Worm (Caenorhabditis elegans) whole organism, L3 larva: ENCODE measurements around the gene F26F4.2.
A peak's percentile ranks its signal among the peaks of the same experiment; 100 is the strongest.

Experiments
- R02D3.7 ChIP-seq: fragments of 150-350 bp; optimal IDR thresholded peaks from 2 replicates; lab custom pipeline; 2014; ENCODE audit warnings: missing biosample characterization, missing genetic modification characterization
- ZK546.5 ChIP-seq: sonication (generic microtip); optimal IDR thresholded peaks from 2 replicates; lab custom pipeline; 2017; ENCODE audit warnings: missing biosample characterization, missing genetic modification characterization
- aly-2 ChIP-seq: fragments of 150-350 bp; optimal IDR thresholded peaks from 2 replicates; lab custom pipeline; 2014; ENCODE audit warnings: missing biosample characterization, missing genetic modification characterization
- ama-1 ChIP-seq: fragments of 150-350 bp; optimal IDR thresholded peaks from 2 replicates; lab custom pipeline; 2018
- ceh-16 ChIP-seq: sonication (generic microtip); optimal IDR thresholded peaks from 2 replicates; lab custom pipeline; 2017; ENCODE audit warnings: missing biosample characterization, missing genetic modification characterization
- ceh-28 ChIP-seq: fragments of 150-350 bp; optimal IDR thresholded peaks from 2 replicates; lab custom pipeline; 2014; ENCODE audit warnings: missing biosample characterization, missing genetic modification reagents, missing genetic modification characterization
- ceh-82 ChIP-seq: fragments of 150-350 bp; optimal IDR thresholded peaks from 2 replicates; lab custom pipeline; 2014; ENCODE audit warnings: missing biosample characterization, missing genetic modification characterization
- daf-12 ChIP-seq: fragments of 150-350 bp; optimal IDR thresholded peaks from 2 replicates; lab custom pipeline; 2014; ENCODE audit warnings: missing biosample characterization, missing genetic modification reagents, missing genetic modification characterization
- egl-5 ChIP-seq: fragments of 150-350 bp; optimal IDR thresholded peaks from 2 replicates; lab custom pipeline; 2017; ENCODE audit warnings: missing biosample characterization, missing genetic modification reagents, missing genetic modification characterization, inconsistent platforms
- elt-1 ChIP-seq: fragments of 150-350 bp; optimal IDR thresholded peaks from 2 replicates; lab custom pipeline; 2014; ENCODE audit warnings: missing biosample characterization, missing genetic modification characterization
- elt-2 ChIP-seq: sonication (generic microtip); optimal IDR thresholded peaks from 2 replicates; lab custom pipeline; 2016; ENCODE audit warnings: missing genetic modification reagents, mild to moderate bottlenecking, missing genetic modification characterization, missing compliant biosample characterization
- elt-3 ChIP-seq, 3 experiments: fragments of 150-350 bp in 1 of 3; sonication (generic microtip) in 2 of 3; optimal IDR thresholded peaks; 2 replicates in 2 of 3; 4 replicates in 1 of 3; lab custom pipeline; 2014 to 2017; ENCODE audit warnings: missing biosample characterization in 3 of 3, missing genetic modification characterization in 3 of 3
- fkh-10 ChIP-seq: sonication (generic microtip); optimal IDR thresholded peaks from 2 replicates; lab custom pipeline; 2017; ENCODE audit warnings: missing biosample characterization, missing genetic modification reagents, missing genetic modification characterization
- fos-1 ChIP-seq: fragments of 150-350 bp; optimal IDR thresholded peaks from 2 replicates; lab custom pipeline; 2014; ENCODE audit warnings: missing biosample characterization, missing genetic modification characterization
- hmg-11 ChIP-seq: sonication (generic microtip); optimal IDR thresholded peaks from 2 replicates; lab custom pipeline; 2016; ENCODE audit warnings: missing genetic modification characterization, missing compliant biosample characterization
- jun-1 ChIP-seq: fragments of 150-350 bp; optimal IDR thresholded peaks from 2 replicates; lab custom pipeline; 2014; ENCODE audit warnings: missing biosample characterization, missing genetic modification reagents, missing genetic modification characterization
- lin-15B ChIP-seq: fragments of 150-350 bp; optimal IDR thresholded peaks from 2 replicates; lab custom pipeline; 2014; ENCODE audit warnings: missing biosample characterization, missing genetic modification characterization
- lin-39 ChIP-seq: fragments of 150-350 bp; optimal IDR thresholded peaks from 2 replicates; lab custom pipeline; 2018; ENCODE audit warnings: missing biosample characterization, missing genetic modification reagents, missing genetic modification characterization
- lsy-12 ChIP-seq: sonication (generic microtip); optimal IDR thresholded peaks from 2 replicates; lab custom pipeline; 2016; ENCODE audit warnings: mild to moderate bottlenecking, missing genetic modification characterization, missing compliant biosample characterization
- mdl-1 ChIP-seq: fragments of 150-350 bp; optimal IDR thresholded peaks from 2 replicates; lab custom pipeline; 2014; ENCODE audit warnings: missing biosample characterization, missing genetic modification characterization
- mml-1 ChIP-seq: fragments of 150-350 bp; sonication (generic microtip); optimal IDR thresholded peaks from 3 replicates; lab custom pipeline; 2014; ENCODE audit warnings: missing biosample characterization, missing genetic modification characterization
- nfya-1 ChIP-seq: sonication (generic microtip); optimal IDR thresholded peaks from 2 replicates; lab custom pipeline; 2017; ENCODE audit warnings: missing genetic modification characterization, mild to moderate bottlenecking, missing compliant biosample characterization, antibody characterized with exemption, moderate library complexity; ENCODE audit not compliant: insufficient read depth
- nhr-12 ChIP-seq: fragments of 150-350 bp; optimal IDR thresholded peaks from 2 replicates; lab custom pipeline; 2014; ENCODE audit warnings: missing biosample characterization, missing genetic modification characterization
- nhr-23 ChIP-seq: fragments of 150-350 bp; optimal IDR thresholded peaks from 2 replicates; lab custom pipeline; 2014; ENCODE audit warnings: missing biosample characterization, missing genetic modification reagents, missing genetic modification characterization
- nhr-25 ChIP-seq: sonication (generic microtip); optimal IDR thresholded peaks from 2 replicates; lab custom pipeline; 2017; ENCODE audit warnings: missing biosample characterization, missing genetic modification characterization
- nhr-43 ChIP-seq: sonication (generic microtip); optimal IDR thresholded peaks from 2 replicates; lab custom pipeline; 2016; ENCODE audit warnings: mild to moderate bottlenecking, missing genetic modification characterization, missing compliant biosample characterization; ENCODE audit not compliant: poor library complexity, severe bottlenecking
- nhr-76 ChIP-seq: fragments of 150-350 bp; sonication (generic microtip); optimal IDR thresholded peaks from 5 replicates; lab custom pipeline; 2014; ENCODE audit warnings: missing biosample characterization, missing genetic modification characterization
- nhr-77 ChIP-seq: fragments of 150-350 bp; optimal IDR thresholded peaks from 2 replicates; lab custom pipeline; 2014; ENCODE audit warnings: missing biosample characterization, missing genetic modification characterization
- pha-4 ChIP-seq: fragments of 150-350 bp; optimal IDR thresholded peaks from 2 replicates; lab custom pipeline; 2014; ENCODE audit warnings: missing biosample characterization, missing genetic modification reagents, missing genetic modification characterization
- pqm-1 ChIP-seq: fragments of 150-350 bp; optimal IDR thresholded peaks from 2 replicates; lab custom pipeline; 2017; ENCODE audit warnings: missing biosample characterization, missing genetic modification characterization, inconsistent platforms
- sea-2 ChIP-seq: fragments of 150-350 bp; sonication (generic microtip); optimal IDR thresholded peaks from 4 replicates; lab custom pipeline; 2014; ENCODE audit warnings: missing biosample characterization, missing genetic modification reagents, missing genetic modification characterization
- snpc-4 ChIP-seq: fragments of 150-350 bp; optimal IDR thresholded peaks from 2 replicates; lab custom pipeline; 2014; ENCODE audit warnings: missing biosample characterization, missing genetic modification characterization
- tbx-2 ChIP-seq: sonication (generic microtip); optimal IDR thresholded peaks from 2 replicates; lab custom pipeline; 2016; ENCODE audit warnings: mild to moderate bottlenecking, missing genetic modification characterization, missing compliant biosample characterization
- unc-39 ChIP-seq: sonication (generic microtip); optimal IDR thresholded peaks from 4 replicates; lab custom pipeline; 2017; ENCODE audit warnings: missing biosample characterization, missing genetic modification characterization
- ztf-11 ChIP-seq: fragments of 150-350 bp; optimal IDR thresholded peaks from 2 replicates; lab custom pipeline; 2014; ENCODE audit warnings: missing biosample characterization, missing genetic modification characterization
- ztf-4 ChIP-seq: fragments of 150-350 bp; optimal IDR thresholded peaks from 2 replicates; lab custom pipeline; 2014; ENCODE audit warnings: missing biosample characterization, missing genetic modification characterization

Gene F26F4.2

ce11 chrIII:4906365-4906764, 4.7 kb upstream of the F26F4.2 start:
- peak; percentile 2 for TF ChIP-seq pqm-1 (tag; lab: Kevin White, UChicago)
- peak; percentile 64 for TF ChIP-seq elt-2 (tag; lab: Kevin White, UChicago)
- TF ChIP-seq jun-1 (tag; lab: Kevin White, UChicago): peak; percentile 44
- no peak for TF ChIP-seq hmg-11
- TF ChIP-seq nhr-23 (tag; lab: Kevin White, UChicago): no peak
- no peak for TF ChIP-seq egl-5
- TF ChIP-seq daf-12 (tag; lab: Kevin White, UChicago): no peak
- TF ChIP-seq ZK546.5 (tag; lab: Kevin White, UChicago): no peak
- TF ChIP-seq elt-3 (tag; optimal IDR thresholded peaks at IDR 0.05; lab: Kevin White, UChicago): peak in 1 of 3 experiments; percentile 40
- no peak for TF ChIP-seq nhr-76
- TF ChIP-seq pha-4 (tag; lab: Kevin White, UChicago): peak; percentile 24
- TF ChIP-seq snpc-4: peak; percentile 26
- no peak for TF ChIP-seq nhr-25 (tag; lab: Kevin White, UChicago)
- TF ChIP-seq mdl-1: no peak
- no peak for TF ChIP-seq nhr-43
- TF ChIP-seq unc-39 (tag; lab: Kevin White, UChicago): no peak

ce11 chrIII:4906896-4907295, 4.2 kb upstream of the F26F4.2 start, which contains the start of gene rom-1:
rom-1 (plus strand) TSS chrIII:4907196.
- TF ChIP-seq nhr-23 (tag; lab: Kevin White, UChicago): no peak
- no peak for TF ChIP-seq ztf-4 (tag; lab: Kevin White, UChicago)
- no peak for TF ChIP-seq mdl-1
- no peak for TF ChIP-seq pha-4 (tag; lab: Kevin White, UChicago)
- no peak for TF ChIP-seq nfya-1 (tag; lab: Kevin White, UChicago)
- no peak for TF ChIP-seq ama-1 (lab: Kevin White, UChicago)
- no peak for TF ChIP-seq elt-2 (tag; lab: Kevin White, UChicago)
- TF ChIP-seq nhr-12 (tag; lab: Kevin White, UChicago): no peak

ce11 chrIII:4909938-4910337, 1.1 kb upstream of the F26F4.2 start, which contains the start of gene F26F4.12:
F26F4.12 (minus strand) TSS chrIII:4910038.
- TF ChIP-seq egl-5: no peak
- TF ChIP-seq, all 47 proteins: peak for 0

- TF ChIP-seq jun-1 (tag; lab: Kevin White, UChicago): peak; percentile 22
- peak; percentile 80 for TF ChIP-seq lin-15B (tag; lab: Kevin White, UChicago)
- no peak for TF ChIP-seq R02D3.7 (tag; lab: Kevin White, UChicago)
- TF ChIP-seq nhr-12 (tag; lab: Kevin White, UChicago): no peak
- peak; percentile 33 for TF ChIP-seq hmg-11
- TF ChIP-seq ZK546.5 (tag; lab: Kevin White, UChicago): no peak
- no peak for TF ChIP-seq daf-12 (tag; lab: Kevin White, UChicago)
- TF ChIP-seq ceh-82 (tag; lab: Kevin White, UChicago): no peak
- TF ChIP-seq elt-1 (tag; lab: Kevin White, UChicago): no peak
- TF ChIP-seq snpc-4: peak; percentile 53
- no peak for TF ChIP-seq egl-5
- TF ChIP-seq nfya-1 (tag; lab: Kevin White, UChicago): peak; percentile 65
- TF ChIP-seq pha-4 (tag; lab: Kevin White, UChicago): peak; percentile 71
- peak; percentile 48 for TF ChIP-seq nhr-23 (tag; lab: Kevin White, UChicago)
- TF ChIP-seq mdl-1: no peak
- peak; percentile 90 for TF ChIP-seq nhr-43
- TF ChIP-seq elt-2 (tag; lab: Kevin White, UChicago): peak; percentile 6
- no peak for TF ChIP-seq ztf-11
- TF ChIP-seq mml-1 (tag; lab: Kevin White, UChicago): no peak
- peak; percentile 43 for TF ChIP-seq pqm-1 (tag; lab: Kevin White, UChicago)
Measured at ce11 chrIII:4912317-4912716, 1.3 kb downstream of the F26F4.2 start, which contains the start of the genes F26F4.9 and cee-1. F26F4.9 (minus strand) TSS chrIII:4912521. cee-1 (plus strand) TSS chrIII:4912699.

ce11 chrIII:4913736-4914135, 2.7 kb downstream of the F26F4.2 start:
- TF ChIP-seq tbx-2 (no peak), snpc-4 (no peak), nhr-25 (tag; lab: Kevin White, UChicago) (no peak), fos-1 (no peak), elt-1 (tag; lab: Kevin White, UChicago) (no peak), fkh-10 (no peak), ceh-28 (tag; lab: Kevin White, UChicago) (no peak)
- TF ChIP-seq, all 47 proteins: peak for 0

- TF ChIP-seq ceh-82 (tag; lab: Kevin White, UChicago) (no peak), fkh-10 (no peak), nhr-77 (tag; lab: Kevin White, UChicago) (no peak), egl-5 (no peak), ceh-16 (tag; lab: Kevin White, UChicago) (no peak), snpc-4 (no peak), unc-39 (tag; lab: Kevin White, UChicago) (no peak), mml-1 (tag; lab: Kevin White, UChicago) (no peak), fos-1 (no peak), lin-39 (tag; lab: Kevin White, UChicago) (no peak), aly-2 (tag; lab: Kevin White, UChicago) (no peak), lsy-12 (tag; lab: Kevin White, UChicago) (no peak), ama-1 (lab: Kevin White, UChicago) (no peak), elt-3 (tag; optimal IDR thresholded peaks at IDR 0.05; lab: Kevin White, UChicago) (no peak), ZK546.5 (tag; lab: Kevin White, UChicago) (no peak), sea-2 (GFP tag; lab: Kevin White, UChicago) (no peak)
- TF ChIP-seq, all 47 proteins: peak for 0
Measured at ce11 chrIII:4917077-4917476, 6.0 kb downstream of the F26F4.2 start, which contains the start of gene rars-1. rars-1 (minus strand) TSS chrIII:4917177.
